Fruit fly (Drosophila melanogaster) whole organism, embryonic: Measurements from ENCODE around the gene kra.
A peak's percentile ranks its signal among the peaks of the same experiment; 100 is the strongest.

Experiments used
- Ada2b ChIP-seq: fragments of 200-800 bp; sonication (Bioruptor generic); IDR thresholded peaks from 2 replicates; pipeline ENCODE4 v1.3.6; 2022; ENCODE audit warnings: missing biosample characterization, missing genetic modification characterization
- Atf-2 ChIP-seq: fragments of 200-800 bp; sonication (Bioruptor generic); optimal IDR thresholded peaks from 2 replicates; lab custom pipeline; 2016; ENCODE audit warnings: missing biosample characterization, missing genetic modification characterization
- Atf3 ChIP-seq: fragments of 200-800 bp; sonication (Bioruptor generic); optimal IDR thresholded peaks from 3 replicates; lab custom pipeline; 2016; ENCODE audit warnings: missing biosample characterization, missing genetic modification characterization
- Blimp-1 ChIP-seq: fragments of 200-800 bp; sonication (Bioruptor generic); optimal IDR thresholded peaks from 3 replicates; lab custom pipeline; 2018; ENCODE audit warnings: missing biosample characterization, missing genetic modification characterization, mild to moderate bottlenecking, moderate library complexity, missing genetic modification reagents
- Bteb2 ChIP-seq: fragments of 200-800 bp; sonication (Bioruptor generic); optimal IDR thresholded peaks from 2 replicates; lab custom pipeline; 2016; ENCODE audit warnings: missing biosample characterization, missing genetic modification characterization
- CG10321 ChIP-seq: fragments of 200-800 bp; sonication (Bioruptor generic); IDR thresholded peaks from 2 replicates; pipeline ENCODE4 v1.3.6; 2022; ENCODE audit warnings: missing biosample characterization, missing genetic modification characterization
- CG11085 ChIP-seq: fragments of 200-800 bp; sonication (Bioruptor generic); IDR thresholded peaks from 2 replicates; pipeline ENCODE4 v1.3.6; 2022; ENCODE audit warnings: missing biosample characterization, missing genetic modification characterization
- CG11247 ChIP-seq: fragments of 200-800 bp; sonication (Bioruptor generic); IDR thresholded peaks from 2 replicates; pipeline ENCODE4 v1.3.6; 2022; ENCODE audit warnings: missing biosample characterization, missing genetic modification characterization
- CG11398 ChIP-seq: fragments of 200-800 bp; sonication (Bioruptor generic); optimal IDR thresholded peaks from 2 replicates; lab custom pipeline; 2016; ENCODE audit warnings: missing biosample characterization, missing genetic modification characterization
- CG17359 ChIP-seq: fragments of 200-800 bp; sonication (Bioruptor generic); optimal IDR thresholded peaks from 3 replicates; lab custom pipeline; 2018; ENCODE audit warnings: missing biosample characterization, mild to moderate bottlenecking, missing genetic modification characterization, moderate library complexity
- CG17568 ChIP-seq: fragments of 200-800 bp; sonication (Bioruptor generic); optimal IDR thresholded peaks from 2 replicates; lab custom pipeline; 2018; ENCODE audit warnings: missing biosample characterization, mild to moderate bottlenecking, missing genetic modification characterization, moderate library complexity
- CG18262 ChIP-seq: fragments of 200-800 bp; optimal IDR thresholded peaks from 3 replicates; lab custom pipeline; 2019; ENCODE audit warnings: missing biosample characterization, mild to moderate bottlenecking, missing genetic modification characterization, moderate library complexity
- CG33557 ChIP-seq: fragments of 200-800 bp; sonication (Bioruptor generic); optimal IDR thresholded peaks from 2 replicates; lab custom pipeline; 2019; ENCODE audit warnings: missing biosample characterization, mild to moderate bottlenecking, missing genetic modification characterization, moderate library complexity
- CG4730 ChIP-seq: fragments of 200-800 bp; sonication (Bioruptor generic); IDR thresholded peaks from 2 replicates; pipeline ENCODE4 v1.3.6; 2022; ENCODE audit warnings: missing biosample characterization, missing genetic modification characterization
- CG6854 ChIP-seq: fragments of 200-800 bp; sonication (Bioruptor generic); optimal IDR thresholded peaks from 3 replicates; lab custom pipeline; 2017; ENCODE audit warnings: missing biosample characterization, mild to moderate bottlenecking, missing genetic modification characterization
- CG7839 ChIP-seq: fragments of 200-800 bp; sonication (Bioruptor generic); optimal IDR thresholded peaks from 3 replicates; lab custom pipeline; 2018; ENCODE audit warnings: missing biosample characterization, mild to moderate bottlenecking, missing genetic modification characterization, moderate library complexity
- CG8281 ChIP-seq: fragments of 200-800 bp; sonication (Bioruptor generic); optimal IDR thresholded peaks from 2 replicates; lab custom pipeline; 2018; ENCODE audit warnings: missing biosample characterization, mild to moderate bottlenecking, missing genetic modification characterization, moderate library complexity
- CG9876 ChIP-seq: fragments of 200-800 bp; sonication (Bioruptor generic); optimal IDR thresholded peaks from 2 replicates; lab custom pipeline; 2016; ENCODE audit warnings: missing biosample characterization, missing genetic modification characterization
- Dad ChIP-seq: fragments of 200-800 bp; sonication (Bioruptor generic); optimal IDR thresholded peaks from 3 replicates; lab custom pipeline; 2016; ENCODE audit warnings: missing biosample characterization, missing genetic modification characterization
- ERR ChIP-seq: fragments of 200-800 bp; sonication (Bioruptor generic); optimal IDR thresholded peaks from 2 replicates; lab custom pipeline; 2016; ENCODE audit warnings: missing biosample characterization, missing genetic modification characterization
- HHEX ChIP-seq: fragments of 200-800 bp; sonication (Bioruptor generic); optimal IDR thresholded peaks from 3 replicates; lab custom pipeline; 2017; ENCODE audit warnings: missing biosample characterization, mild to moderate bottlenecking, missing genetic modification characterization, missing genetic modification reagents
- HLH54F ChIP-seq: fragments of 200-800 bp; sonication (Bioruptor generic); optimal IDR thresholded peaks from 3 replicates; lab custom pipeline; 2016; ENCODE audit warnings: missing biosample characterization, missing genetic modification characterization
- Mes4 ChIP-seq: fragments of 200-800 bp; sonication (Bioruptor generic); optimal IDR thresholded peaks from 2 replicates; lab custom pipeline; 2016; ENCODE audit warnings: missing biosample characterization, missing genetic modification characterization
- Myb ChIP-seq: fragments of 200-800 bp; sonication (Bioruptor generic); optimal IDR thresholded peaks from 2 replicates; lab custom pipeline; 2016; ENCODE audit warnings: missing biosample characterization, missing genetic modification characterization
- NC2β ChIP-seq: fragments of 200-800 bp; sonication (Bioruptor generic); optimal IDR thresholded peaks from 2 replicates; lab custom pipeline; 2016; ENCODE audit warnings: missing biosample characterization, missing genetic modification characterization
- Oaz ChIP-seq: fragments of 200-800 bp; sonication (Bioruptor generic); IDR thresholded peaks from 2 replicates; pipeline ENCODE4 v1.3.6; 2022; ENCODE audit warnings: missing biosample characterization, missing genetic modification characterization
- Spps ChIP-seq: fragments of 200-800 bp; sonication (Bioruptor generic); optimal IDR thresholded peaks from 2 replicates; lab custom pipeline; 2018; ENCODE audit warnings: missing biosample characterization, mild to moderate bottlenecking, missing genetic modification characterization
- Trl ChIP-seq, 3 experiments: fragments of >200 bp in 2 of 3; fragments of 200-800 bp in 1 of 3; sonication (Bioruptor generic) in 1 of 3; optimal IDR thresholded peaks; 2 replicates in 1 of 3; 3 replicates in 2 of 3; lab custom pipeline; 2016 to 2017; ENCODE audit warnings: missing biosample characterization in 1 of 3, missing genetic modification characterization in 1 of 3
- ase ChIP-seq: fragments of 200-800 bp; sonication (Bioruptor generic); IDR thresholded peaks from 3 replicates; pipeline ENCODE4 v1.3.6; 2022; ENCODE audit warnings: missing biosample characterization, missing genetic modification characterization
- ash1 ChIP-seq: fragments of 200-800 bp; sonication (Bioruptor generic); optimal IDR thresholded peaks from 2 replicates; lab custom pipeline; 2018; ENCODE audit warnings: missing biosample characterization, mild to moderate bottlenecking, missing genetic modification characterization
- btn ChIP-seq: fragments of 200-800 bp; sonication (Bioruptor generic); optimal IDR thresholded peaks from 2 replicates; lab custom pipeline; 2016; ENCODE audit warnings: missing biosample characterization, missing genetic modification characterization
- caup ChIP-seq: fragments of 200-800 bp; sonication (Bioruptor generic); optimal IDR thresholded peaks from 3 replicates; lab custom pipeline; 2017; ENCODE audit warnings: missing biosample characterization, mild to moderate bottlenecking, missing genetic modification characterization, moderate library complexity; ENCODE audit not compliant: severe bottlenecking
- chm ChIP-seq: fragments of 200-800 bp; sonication (Bioruptor generic); IDR thresholded peaks from 2 replicates; pipeline ENCODE4 v1.3.6; 2022; ENCODE audit warnings: missing biosample characterization, missing genetic modification characterization
- chn ChIP-seq: fragments of 200-800 bp; sonication (Bioruptor generic); optimal IDR thresholded peaks from 2 replicates; lab custom pipeline; 2016; ENCODE audit warnings: missing biosample characterization, missing genetic modification characterization
- disco-r ChIP-seq: fragments of 200-800 bp; sonication (Bioruptor generic); optimal IDR thresholded peaks from 2 replicates; lab custom pipeline; 2016; ENCODE audit warnings: missing biosample characterization, missing genetic modification characterization
- emc ChIP-seq: fragments of 200-800 bp; sonication (Bioruptor generic); optimal IDR thresholded peaks from 2 replicates; lab custom pipeline; 2016; ENCODE audit warnings: missing biosample characterization, missing genetic modification characterization
- gcm2 ChIP-seq: fragments of 200-800 bp; sonication (Bioruptor generic); optimal IDR thresholded peaks from 2 replicates; lab custom pipeline; 2016; ENCODE audit warnings: missing biosample characterization, missing genetic modification characterization
- gfzf ChIP-seq: fragments of 200-800 bp; sonication (Bioruptor generic); optimal IDR thresholded peaks from 2 replicates; lab custom pipeline; 2016; ENCODE audit warnings: missing biosample characterization, mild to moderate bottlenecking, missing genetic modification characterization, moderate library complexity
- grn ChIP-seq: fragments of 200-800 bp; sonication (Bioruptor generic); optimal IDR thresholded peaks from 3 replicates; lab custom pipeline; 2017; ENCODE audit warnings: missing biosample characterization, missing genetic modification characterization
- gro ChIP-seq: fragments of 200-800 bp; sonication (Bioruptor generic); optimal IDR thresholded peaks from 2 replicates; lab custom pipeline; 2016; ENCODE audit warnings: missing biosample characterization, missing genetic modification characterization
- lilli ChIP-seq: fragments of 200-800 bp; sonication (Bioruptor generic); optimal IDR thresholded peaks from 3 replicates; lab custom pipeline; 2016; ENCODE audit warnings: missing biosample characterization, missing genetic modification characterization
- pho ChIP-seq: fragments of 200-800 bp; sonication (Bioruptor generic); optimal IDR thresholded peaks from 2 replicates; lab custom pipeline; 2016; ENCODE audit warnings: missing biosample characterization, missing genetic modification characterization
- psq ChIP-seq: fragments of 200-800 bp; sonication (Bioruptor generic); optimal IDR thresholded peaks from 2 replicates; lab custom pipeline; 2017; ENCODE audit warnings: missing biosample characterization, missing genetic modification characterization
- run ChIP-seq: fragments of 200-800 bp; sonication (Bioruptor generic); optimal IDR thresholded peaks from 3 replicates; lab custom pipeline; 2018; ENCODE audit warnings: missing biosample characterization, mild to moderate bottlenecking, missing genetic modification characterization
- schlank ChIP-seq: fragments of 200-800 bp; sonication (Bioruptor generic); optimal IDR thresholded peaks from 2 replicates; lab custom pipeline; 2018; ENCODE audit warnings: missing biosample characterization, mild to moderate bottlenecking, missing genetic modification characterization
- sens ChIP-seq: fragments of 200-800 bp; sonication (Bioruptor generic); peaks from one replicate; lab custom pipeline; 2016; ENCODE audit warnings: missing biosample characterization, missing genetic modification characterization
- stc ChIP-seq: fragments of 200-800 bp; sonication (Bioruptor generic); IDR thresholded peaks from 2 replicates; pipeline ENCODE4 v1.3.6; 2022; ENCODE audit warnings: missing biosample characterization, missing genetic modification characterization
- tgo ChIP-seq: fragments of 200-800 bp; sonication (Bioruptor generic); IDR thresholded peaks from 3 replicates; pipeline ENCODE4 v1.3.6; 2022; ENCODE audit warnings: missing biosample characterization, missing genetic modification characterization
- trh ChIP-seq: fragments of 200-800 bp; sonication (Bioruptor generic); optimal IDR thresholded peaks from 2 replicates; lab custom pipeline; 2016; ENCODE audit warnings: missing biosample characterization, missing genetic modification characterization
- zen2 ChIP-seq: fragments of 200-800 bp; sonication (Bioruptor generic); IDR thresholded peaks from 3 replicates; pipeline ENCODE4 v1.3.6; 2022; ENCODE audit warnings: missing biosample characterization, missing genetic modification characterization; ENCODE audit not compliant: partially characterized antibody
- zfh2 ChIP-seq: fragments of 200-800 bp; sonication (Bioruptor generic); optimal IDR thresholded peaks from 2 replicates; lab custom pipeline; 2016; ENCODE audit warnings: missing biosample characterization, missing genetic modification characterization

kra gene

dm6 chr3R:5622985-5623630, 22.2 kb upstream of the kra start (continued):
- TF ChIP-seq HHEX (GFP tag; lab: Kevin White, UChicago) (peak; percentile 82), Ada2b (GFP tag; lab: Robert Waterston, UW) (no peak), CG11085 (GFP tag; lab: Robert Waterston, UW) (no peak), lilli (GFP tag; lab: Kevin White, UChicago) (peak; percentile 55), Blimp-1 (GFP tag; lab: Kevin White, UChicago) (peak; percentile 70), Dad (GFP tag; lab: Kevin White, UChicago) (peak; percentile 63), gro (GFP tag; lab: Kevin White, UChicago) (peak; percentile 83), CG8281 (tag; lab: Kevin White, UChicago) (peak; percentile 64), Oaz (GFP tag; lab: Robert Waterston, UW) (no peak), emc (peak; percentile 37), zen2 (GFP tag; lab: Robert Waterston, UW) (no peak), CG4730 (GFP tag; lab: Robert Waterston, UW) (no peak), psq (peak; percentile 66), tgo (no peak), sens (peak; percentile 97), chm (GFP tag; lab: Robert Waterston, UW) (no peak), CG33557 (GFP tag; lab: Kevin White, UChicago) (peak; percentile 90), disco-r (GFP tag; lab: Kevin White, UChicago) (peak; percentile 48), ash1 (peak; percentile 86), CG11247 (GFP tag; lab: Robert Waterston, UW) (no peak), pho (peak; percentile 54), schlank (peak; percentile 62), Atf3 (GFP tag; lab: Kevin White, UChicago) (peak; percentile 64), ase (GFP tag; lab: Robert Waterston, UW) (no peak), CG17359 (peak; percentile 82), CG7839 (tag; lab: Kevin White, UChicago) (peak; percentile 57), CG17568 (GFP tag; lab: Kevin White, UChicago) (peak; percentile 91), btn (peak; percentile 62), gcm2 (GFP tag; lab: Kevin White, UChicago) (peak; percentile 25), run (peak; percentile 50), HLH54F (GFP tag; lab: Kevin White, UChicago) (no peak), CG6854 (GFP tag; lab: Kevin White, UChicago) (no peak), stc (no peak), caup (GFP tag; lab: Kevin White, UChicago) (peak; percentile 88), CG11398 (GFP tag; lab: Kevin White, UChicago) (peak; percentile 80), Bteb2 (GFP tag; lab: Kevin White, UChicago) (peak; percentile 54), CG10321 (no peak), grn (peak; percentile 70), NC2β (GFP tag; lab: Kevin White, UChicago) (peak; percentile 85), Spps (tag; lab: Kevin White, UChicago) (peak; percentile 72), Myb (GFP tag; lab: Kevin White, UChicago) (peak; percentile 19), Mes4 (GFP tag; lab: Kevin White, UChicago) (peak; percentile 69), CG9876 (peak; percentile 51), chn (GFP tag; lab: Kevin White, UChicago) (peak; percentile 52), ERR (GFP tag; lab: Kevin White, UChicago) (peak; percentile 68), Atf-2 (GFP tag; lab: Kevin White, UChicago) (peak; percentile 46), CG18262 (tag; lab: Kevin White, UChicago) (peak; percentile 64), gfzf (GFP tag; lab: Kevin White, UChicago) (peak; percentile 9), trh (GFP tag; lab: Kevin White, UChicago) (peak; percentile 37), zfh2 (GFP tag; lab: Kevin White, UChicago) (no peak), Trl (optimal IDR thresholded peaks at IDR 0.05; lab: Kevin White, UChicago) (no peak), Trl (GFP tag; optimal IDR thresholded peaks at IDR 0.05; lab: Kevin White, UChicago) (peak; percentile 85)
